Fruit fly (Drosophila melanogaster) whole organism, adult: ENCODE measurements around the gene Ir75c.

ENCODE experiments used
- CG11617 ChIP-seq: fragments of 200-800 bp; sonication (Bioruptor generic); optimal IDR thresholded peaks from 2 replicates; lab custom pipeline; 2017; ENCODE audit warnings: mild to moderate bottlenecking, missing biosample characterization, missing genetic modification reagents, missing genetic modification characterization
- CG12768 ChIP-seq: fragments of 200-800 bp; sonication (Bioruptor generic); optimal IDR thresholded peaks from 2 replicates; lab custom pipeline; 2017; ENCODE audit warnings: missing biosample characterization, missing genetic modification characterization, mild to moderate bottlenecking, moderate library complexity, missing genetic modification reagents
- CG14711 ChIP-seq: fragments of 200-800 bp; sonication (Bioruptor generic); optimal IDR thresholded peaks from 2 replicates; lab custom pipeline; 2018; ENCODE audit warnings: missing biosample characterization, mild to moderate bottlenecking, missing genetic modification characterization, moderate library complexity
- CG1620 ChIP-seq: fragments of 200-800 bp; sonication (Bioruptor generic); optimal IDR thresholded peaks from 2 replicates; lab custom pipeline; 2016; ENCODE audit warnings: missing biosample characterization, missing genetic modification characterization
- CG33017 ChIP-seq: fragments of 200-800 bp; sonication (Bioruptor generic); optimal IDR thresholded peaks from 2 replicates; lab custom pipeline; 2018; ENCODE audit warnings: missing biosample characterization, mild to moderate bottlenecking, missing genetic modification characterization, moderate library complexity
- CG5204 ChIP-seq: fragments of 200-800 bp; sonication (Bioruptor generic); optimal IDR thresholded peaks from 2 replicates; lab custom pipeline; 2016; ENCODE audit warnings: missing biosample characterization, missing genetic modification characterization
- CG7045 ChIP-seq: fragments of 200-800 bp; sonication (Bioruptor generic); optimal IDR thresholded peaks from 2 replicates; lab custom pipeline; 2017; ENCODE audit warnings: missing biosample characterization, mild to moderate bottlenecking, missing genetic modification characterization
- CG7101 ChIP-seq: fragments of 200-800 bp; sonication (Bioruptor generic); optimal IDR thresholded peaks from 2 replicates; lab custom pipeline; 2018; ENCODE audit warnings: missing biosample characterization, mild to moderate bottlenecking, missing genetic modification characterization, moderate library complexity
- Clk ChIP-seq: fragments of 200-800 bp; sonication (Bioruptor generic); optimal IDR thresholded peaks from 2 replicates; lab custom pipeline; 2017; ENCODE audit warnings: missing biosample characterization, missing genetic modification characterization
- Crg-1 ChIP-seq: fragments of 200-800 bp; sonication (Bioruptor generic); optimal IDR thresholded peaks from 2 replicates; lab custom pipeline; 2016; ENCODE audit warnings: missing biosample characterization, missing genetic modification characterization
- Hr96 ChIP-seq: fragments of 200-800 bp; sonication (Bioruptor generic); optimal IDR thresholded peaks from 2 replicates; lab custom pipeline; 2016; ENCODE audit warnings: missing biosample characterization, missing genetic modification characterization
- Mnt ChIP-seq: fragments of 200-800 bp; sonication (Bioruptor generic); optimal IDR thresholded peaks from 2 replicates; lab custom pipeline; 2016; ENCODE audit warnings: missing biosample characterization, mild to moderate bottlenecking, missing genetic modification characterization
- bab1 ChIP-seq: fragments of 200-800 bp; sonication (Bioruptor generic); optimal IDR thresholded peaks from 3 replicates; lab custom pipeline; 2019; ENCODE audit warnings: missing biosample characterization, mild to moderate bottlenecking, missing genetic modification characterization, moderate library complexity
- cic ChIP-seq: fragments of 200-800 bp; sonication (Bioruptor generic); optimal IDR thresholded peaks from 2 replicates; lab custom pipeline; 2017; ENCODE audit warnings: missing biosample characterization, mild to moderate bottlenecking, missing genetic modification characterization, moderate library complexity
- cnc ChIP-seq, 2 experiments: fragments of >200 bp; optimal IDR thresholded peaks; 2 replicates each; lab custom pipeline; 2017
- kay ChIP-seq: fragments of 200-800 bp; sonication (Bioruptor generic); peaks from one replicate; lab custom pipeline; 2016; ENCODE audit warnings: missing biosample characterization, missing genetic modification characterization, borderline replicate concordance
- ovo ChIP-seq: fragments of 200-800 bp; sonication (Bioruptor generic); optimal IDR thresholded peaks from 2 replicates; lab custom pipeline; 2016; ENCODE audit warnings: missing biosample characterization, missing genetic modification characterization
- pad ChIP-seq: fragments of 200-800 bp; sonication (Bioruptor generic); optimal IDR thresholded peaks from 3 replicates; lab custom pipeline; 2017; ENCODE audit warnings: missing biosample characterization, missing genetic modification characterization, mild to moderate bottlenecking, moderate library complexity, missing genetic modification reagents
- tj ChIP-seq: fragments of 200-800 bp; sonication (Bioruptor generic); optimal IDR thresholded peaks from 3 replicates; lab custom pipeline; 2017; ENCODE audit warnings: missing biosample characterization, mild to moderate bottlenecking, missing genetic modification characterization, moderate library complexity
- toe ChIP-seq: fragments of 200-800 bp; sonication (Bioruptor generic); optimal IDR thresholded peaks from 2 replicates; lab custom pipeline; 2016; ENCODE audit warnings: missing biosample characterization, missing genetic modification characterization

The Ir75c gene

DNA sequence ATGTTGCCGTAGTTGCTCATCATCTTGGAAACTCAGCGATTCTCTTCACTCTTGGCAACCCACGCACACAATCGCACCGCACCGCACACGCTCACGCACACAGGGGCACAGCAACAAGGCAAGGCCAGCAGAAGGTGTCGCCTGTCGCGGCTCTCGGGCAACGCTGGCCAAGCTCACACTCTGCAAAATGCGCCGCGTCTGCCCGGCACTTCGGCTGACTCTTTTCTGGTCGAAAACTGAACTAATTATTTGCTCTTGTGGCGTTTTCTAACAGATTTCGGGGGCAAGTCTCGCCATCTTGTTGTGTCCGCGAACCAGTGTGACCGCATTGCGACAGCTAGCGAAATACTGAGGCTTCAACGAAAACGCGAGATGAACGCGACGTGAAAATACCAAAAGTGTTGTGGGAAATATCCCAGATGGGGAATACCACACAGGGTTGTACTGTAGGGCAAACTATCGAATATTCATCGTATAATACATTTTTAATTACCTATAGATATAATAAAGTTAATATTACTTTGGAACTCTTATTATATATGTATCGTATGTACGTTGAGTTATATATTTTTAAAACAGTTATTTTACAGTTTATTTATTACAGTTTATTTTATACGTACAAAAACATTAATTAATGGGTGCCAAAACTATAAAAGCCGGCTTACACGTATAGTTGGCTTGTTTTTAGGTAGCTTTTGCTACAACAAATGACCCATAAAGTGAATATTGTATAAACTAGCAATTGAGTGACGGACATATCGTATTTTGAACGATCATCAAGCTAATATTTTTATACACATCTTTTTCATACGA is 23.7 kb upstream of the Ir75c start, which contains the start of the genes MED19 and CG7430:
Gene MED19, minus strand, starts transcription at position 333 of the 813 bp plus-strand sequence.
Gene CG7430, plus strand, starts transcription at position 748 of the 813 bp plus-strand sequence.
- TF ChIP-seq Crg-1: no peak
- TF ChIP-seq Hr96 (GFP tag; lab: Kevin White, UChicago): no peak
- TF ChIP-seq Clk (GFP tag; lab: Kevin White, UChicago): no peak
- no peak for TF ChIP-seq CG1620 (GFP tag; lab: Kevin White, UChicago)
- no peak for TF ChIP-seq CG11617 (GFP tag; lab: Kevin White, UChicago)
- TF ChIP-seq CG5204 (GFP tag; lab: Kevin White, UChicago): no peak
- TF ChIP-seq CG7101: peak; percentile 41
- peak; percentile 58 for TF ChIP-seq Mnt (GFP tag; lab: Kevin White, UChicago)
- no peak for TF ChIP-seq kay (GFP tag; lab: Kevin White, UChicago)
- TF ChIP-seq CG14711 (tag; lab: Kevin White, UChicago): peak; percentile 38
- TF ChIP-seq CG12768 (GFP tag; lab: Kevin White, UChicago): no peak
- TF ChIP-seq pad (GFP tag; lab: Kevin White, UChicago): peak; percentile 8
- no peak for TF ChIP-seq cnc (optimal IDR thresholded peaks at IDR 0.05; lab: Kevin White, UChicago)
- no peak for TF ChIP-seq ovo (GFP tag; lab: Kevin White, UChicago)
- TF ChIP-seq toe (GFP tag; lab: Kevin White, UChicago): no peak
- peak; percentile 50 for TF ChIP-seq cic (GFP tag; lab: Kevin White, UChicago)
- TF ChIP-seq tj: peak; percentile 31
- peak; percentile 26 for TF ChIP-seq CG33017 (tag; lab: Kevin White, UChicago)
- peak; percentile 78 for TF ChIP-seq bab1
- no peak for TF ChIP-seq CG7045 (GFP tag; lab: Kevin White, UChicago)

DNA sequence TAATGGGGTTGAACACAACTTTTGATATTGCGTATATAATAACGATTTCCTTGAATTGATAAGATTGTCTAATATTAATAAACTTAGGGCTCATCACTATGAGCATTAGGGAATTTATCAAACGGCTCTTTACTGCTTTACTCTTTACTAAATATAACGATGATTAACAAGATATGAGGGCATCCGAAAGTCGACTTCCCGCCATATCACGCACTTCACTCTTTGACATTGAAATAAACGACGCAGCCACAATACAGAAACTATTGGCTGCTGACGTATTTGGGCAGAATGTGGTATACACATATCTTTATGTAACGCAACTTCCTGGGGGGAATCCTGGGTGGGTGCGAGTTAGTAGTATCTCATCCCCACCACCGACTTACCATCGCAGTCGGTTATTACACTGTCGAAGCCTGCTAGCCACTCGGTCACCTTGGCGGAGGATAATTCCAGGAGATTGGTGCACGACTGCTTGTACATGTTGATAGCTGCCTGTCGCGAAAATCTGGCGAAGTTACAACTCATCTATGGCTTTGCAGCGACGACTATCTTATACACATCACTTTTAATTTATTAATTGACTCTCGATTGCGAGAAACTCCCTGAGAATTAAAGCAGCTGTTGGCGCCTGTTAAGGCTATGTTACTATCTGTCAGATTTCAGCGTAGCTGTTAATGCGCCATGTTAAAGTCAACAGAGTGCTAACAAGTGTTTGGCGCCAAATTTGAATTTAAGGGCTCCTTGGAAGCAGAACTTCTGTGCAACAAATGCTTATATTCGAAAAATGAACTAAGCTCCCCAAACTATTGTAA is 20.5 kb upstream of the Ir75c start, which contains the start of gene CG5567:
Gene CG5567, minus strand, starts transcription at position 653 of the 812 bp plus-strand sequence.
- TF ChIP-seq Crg-1 (no peak), CG12768 (GFP tag; lab: Kevin White, UChicago) (peak; percentile 10), CG14711 (tag; lab: Kevin White, UChicago) (no peak)

DNA sequence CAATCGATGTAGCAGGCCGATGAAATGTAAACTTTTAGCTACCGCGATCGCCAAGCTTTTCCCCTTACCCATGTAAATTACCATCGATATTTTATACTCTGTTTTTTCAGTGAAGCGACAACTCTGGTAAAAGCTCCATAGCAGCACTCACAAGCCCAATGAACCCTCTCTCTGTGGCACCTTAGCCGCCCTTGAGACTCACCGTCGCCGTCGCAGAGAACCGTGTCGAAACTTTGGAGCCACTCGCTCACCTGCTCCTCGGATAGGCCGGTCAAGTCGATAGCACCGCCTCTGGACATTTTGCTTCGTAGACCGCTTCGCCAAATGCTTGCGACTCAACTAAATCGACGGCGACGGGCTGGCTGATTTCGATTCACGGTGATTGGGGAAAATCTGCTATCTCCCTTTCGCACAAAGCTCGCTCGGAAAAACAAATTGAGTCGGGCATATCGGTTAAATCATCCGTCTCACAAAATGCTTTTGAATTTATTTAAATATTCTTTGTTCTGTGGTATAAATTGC is 18.5 kb upstream of the Ir75c start, which contains the start of gene CG5577:
Gene CG5577, minus strand, starts transcription at position 343 of the 522 bp plus-strand sequence.
- TF ChIP-seq bab1 (peak; percentile 69), CG11617 (GFP tag; lab: Kevin White, UChicago) (peak; percentile 58), Clk (GFP tag; lab: Kevin White, UChicago) (peak; percentile 31), toe (GFP tag; lab: Kevin White, UChicago) (peak; percentile 64), pad (GFP tag; lab: Kevin White, UChicago) (peak; percentile 98), CG14711 (tag; lab: Kevin White, UChicago) (peak; percentile 95), CG1620 (GFP tag; lab: Kevin White, UChicago) (no peak), cnc (optimal IDR thresholded peaks at IDR 0.05; lab: Kevin White, UChicago) (peak in 1 of 2 experiments; percentile 75), CG7101 (peak; percentile 60), CG5204 (GFP tag; lab: Kevin White, UChicago) (no peak), CG12768 (GFP tag; lab: Kevin White, UChicago) (peak; percentile 83), Crg-1 (no peak), ovo (GFP tag; lab: Kevin White, UChicago) (no peak), cic (GFP tag; lab: Kevin White, UChicago) (peak; percentile 78), kay (GFP tag; lab: Kevin White, UChicago) (no peak), CG33017 (tag; lab: Kevin White, UChicago) (peak; percentile 57), CG7045 (GFP tag; lab: Kevin White, UChicago) (peak; percentile 24), Mnt (GFP tag; lab: Kevin White, UChicago) (peak; percentile 44), Hr96 (GFP tag; lab: Kevin White, UChicago) (peak; percentile 67), tj (peak; percentile 52)

DNA sequence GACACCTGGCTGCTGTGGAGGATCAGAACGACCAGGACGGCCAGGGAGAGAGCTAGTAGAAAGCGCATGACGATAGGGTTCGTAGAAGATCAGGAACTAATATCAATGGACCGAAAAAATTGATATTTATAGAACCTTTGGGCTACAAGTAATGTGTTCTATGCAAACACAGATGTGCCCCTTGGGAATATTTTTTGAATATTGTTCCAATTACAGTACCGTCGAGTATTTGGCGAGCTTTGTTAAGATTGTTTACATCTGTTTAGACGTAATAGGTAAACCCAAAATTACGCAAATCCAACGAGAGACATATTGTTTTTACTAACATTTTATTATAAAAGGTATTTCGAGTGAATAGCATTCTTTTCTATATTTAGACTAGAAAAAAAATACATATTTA is 12.4 kb upstream of the Ir75c start, which contains the start of gene CG32189:
Gene CG32189, minus strand, starts transcription at position 101 of the 400 bp plus-strand sequence.
- TF ChIP-seq CG11617 (GFP tag; lab: Kevin White, UChicago): no peak
- no peak for TF ChIP-seq ovo (GFP tag; lab: Kevin White, UChicago)
- no peak for TF ChIP-seq CG7045 (GFP tag; lab: Kevin White, UChicago)
- TF ChIP-seq Crg-1: no peak

DNA sequence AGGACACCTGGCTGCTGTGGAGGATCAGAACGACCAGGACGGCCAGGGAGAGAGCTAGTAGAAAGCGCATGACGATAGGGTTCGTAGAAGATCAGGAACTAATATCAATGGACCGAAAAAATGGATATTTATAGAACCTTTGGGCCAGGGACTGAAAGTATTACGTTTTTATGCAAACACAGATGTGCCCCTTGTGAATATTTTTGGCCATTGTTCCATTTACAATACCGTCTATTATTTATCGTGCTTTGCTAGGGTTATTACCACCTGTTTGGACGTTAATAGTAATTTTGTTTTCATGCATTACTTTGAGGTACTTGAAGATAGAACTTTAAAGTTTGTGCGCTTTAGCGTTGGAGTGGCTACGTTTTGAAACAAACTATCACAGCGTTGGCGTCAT is 10.9 kb upstream of the Ir75c start, which contains the start of gene CG32188:
Gene CG32188, minus strand, starts transcription at position 101 of the 400 bp plus-strand sequence.
- no peak for TF ChIP-seq toe (GFP tag; lab: Kevin White, UChicago)
- no peak for TF ChIP-seq Clk (GFP tag; lab: Kevin White, UChicago)
- TF ChIP-seq ovo (GFP tag; lab: Kevin White, UChicago): no peak
- TF ChIP-seq tj: no peak
- TF ChIP-seq Mnt (GFP tag; lab: Kevin White, UChicago): no peak
- TF ChIP-seq cic (GFP tag; lab: Kevin White, UChicago): no peak
- TF ChIP-seq CG11617 (GFP tag; lab: Kevin White, UChicago): no peak
- TF ChIP-seq cnc (optimal IDR thresholded peaks at IDR 0.05; lab: Kevin White, UChicago): no peak
- TF ChIP-seq kay (GFP tag; lab: Kevin White, UChicago): no peak
- TF ChIP-seq Crg-1: no peak
- no peak for TF ChIP-seq CG1620 (GFP tag; lab: Kevin White, UChicago)
- no peak for TF ChIP-seq bab1
- no peak for TF ChIP-seq Hr96 (GFP tag; lab: Kevin White, UChicago)
- TF ChIP-seq CG14711 (tag; lab: Kevin White, UChicago): no peak
- no peak for TF ChIP-seq pad (GFP tag; lab: Kevin White, UChicago)
- TF ChIP-seq CG33017 (tag; lab: Kevin White, UChicago): no peak
- TF ChIP-seq CG7045 (GFP tag; lab: Kevin White, UChicago): no peak
- no peak for TF ChIP-seq CG12768 (GFP tag; lab: Kevin White, UChicago)
- TF ChIP-seq CG7101: no peak
- TF ChIP-seq CG5204 (GFP tag; lab: Kevin White, UChicago): no peak
